Worm (Caenorhabditis elegans): ENCODE results near the gene srr-7.
"Not testable (repeated sequence)": the region's sequence is repeated elsewhere in the genome, so short reads cannot be mapped to it uniquely, and the experiment has no call there.

Gene srr-7

DNA sequence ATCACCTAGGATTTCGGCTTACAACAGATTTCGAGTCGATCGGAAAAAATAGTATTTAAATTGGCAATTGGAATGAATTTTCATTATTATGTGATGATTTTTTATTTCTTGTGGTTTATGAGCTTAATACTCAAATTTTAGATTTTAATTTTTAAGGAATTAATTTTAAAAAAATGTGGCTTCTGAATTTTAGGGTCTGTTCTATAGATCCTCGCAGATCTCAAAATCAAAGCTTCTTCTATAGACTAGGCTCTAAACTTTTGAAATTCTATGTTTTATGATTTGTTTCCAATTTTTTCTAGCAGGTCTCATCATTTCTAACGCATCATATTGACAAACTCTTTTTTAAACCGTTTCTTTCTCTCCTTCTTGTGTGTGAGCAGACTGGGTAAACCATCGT lies 35.4 kb upstream of the srr-7 start, which contains the start of gene txt-12:
txt-12 (plus strand) TSS at position 301 of the 400 bp plus-strand sequence.
- TF ChIP-seq nhr-77 (tag; optimal IDR thresholded peaks at IDR 0.05) (peak; percentile 14), egl-27 (tag; optimal IDR thresholded peaks at IDR 0.05) (no peak)

DNA sequence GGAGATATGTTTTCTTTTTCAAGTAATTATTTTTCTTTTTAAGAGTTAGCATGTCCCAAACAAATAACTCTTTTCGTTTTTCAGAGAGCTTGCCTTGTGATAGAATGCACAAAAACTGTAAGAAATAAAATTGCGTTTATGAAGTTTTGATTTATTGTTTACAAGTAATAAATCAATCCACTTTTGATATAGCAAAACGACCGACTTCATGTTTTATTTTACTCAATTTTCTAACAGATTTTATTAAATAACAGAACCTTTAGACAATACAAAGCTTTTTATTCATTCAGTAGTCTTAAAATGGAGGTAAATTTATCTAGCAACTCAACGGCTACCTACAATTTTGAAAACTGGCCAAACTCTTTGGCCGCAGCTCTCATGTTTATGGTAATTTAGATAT lies 33.3 kb upstream of the srr-7 start, which contains the start of gene srx-78:
srx-78 (plus strand) TSS at position 301 of the 400 bp plus-strand sequence.
- TF ChIP-seq nhr-20 (tag; optimal IDR thresholded peaks at IDR 0.05) (no peak), hlh-17 (GFP tag; optimal IDR thresholded peaks at IDR 0.05; ENCODE audit: borderline replicate concordance) (no peak), ztf-4 (tag; optimal IDR thresholded peaks at IDR 0.05) (no peak), nhr-47 (tag; optimal IDR thresholded peaks at IDR 0.05) (no peak), vab-15 (tag; optimal IDR thresholded peaks at IDR 0.05) (no peak), lir-3 (tag; optimal IDR thresholded peaks at IDR 0.05; ENCODE audit: poor library complexity) (no peak), irx-1 (tag; optimal IDR thresholded peaks at IDR 0.05) (no peak), unc-62 (GFP tag; optimal IDR thresholded peaks at IDR 0.05) (no peak), egl-13 (tag; optimal IDR thresholded peaks at IDR 0.05) (no peak), jun-1 (tag; optimal IDR thresholded peaks at IDR 0.05) (no peak), nhr-19 (GFP tag; conservative IDR thresholded peaks at IDR 0.05) (no peak), lin-13 (GFP tag; optimal IDR thresholded peaks at IDR 0.05) (no peak), mep-1 (tag; optimal IDR thresholded peaks at IDR 0.05) (no peak)

DNA sequence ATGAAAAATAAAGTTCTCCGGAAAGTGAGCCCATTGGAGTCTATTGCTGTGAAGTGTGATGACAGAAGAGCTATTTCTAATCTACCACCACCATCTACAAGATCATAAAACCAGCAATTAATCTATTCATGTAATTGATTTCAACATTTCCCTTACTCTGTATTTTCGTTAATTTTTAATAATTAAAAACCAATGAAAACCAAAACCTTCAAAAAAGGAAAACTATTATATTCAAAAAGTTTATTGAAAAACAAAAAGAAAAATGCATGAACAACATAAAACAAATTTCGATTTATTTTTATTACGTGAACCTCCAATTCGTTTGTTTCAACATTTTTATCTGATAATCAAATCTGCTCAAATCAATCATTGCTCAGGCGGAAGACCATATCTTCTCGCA lies 28.6 kb upstream of the srr-7 start, which contains the start of gene C01G10.1:
C01G10.1 (plus strand) TSS at position 301 of the 400 bp plus-strand sequence.
- TF ChIP-seq lin-13 (GFP tag; optimal IDR thresholded peaks at IDR 0.05) (no peak), nhr-237 (tag; optimal IDR thresholded peaks at IDR 0.05) (no peak), nhr-77 (tag; optimal IDR thresholded peaks at IDR 0.05) (no peak), sptf-1 (tag; optimal IDR thresholded peaks at IDR 0.05) (no peak), lsy-2 (tag; optimal IDR thresholded peaks at IDR 0.05) (no peak), pax-3 (tag; optimal IDR thresholded peaks at IDR 0.05) (no peak), aly-2 (tag; optimal IDR thresholded peaks at IDR 0.05) (no peak)

DNA sequence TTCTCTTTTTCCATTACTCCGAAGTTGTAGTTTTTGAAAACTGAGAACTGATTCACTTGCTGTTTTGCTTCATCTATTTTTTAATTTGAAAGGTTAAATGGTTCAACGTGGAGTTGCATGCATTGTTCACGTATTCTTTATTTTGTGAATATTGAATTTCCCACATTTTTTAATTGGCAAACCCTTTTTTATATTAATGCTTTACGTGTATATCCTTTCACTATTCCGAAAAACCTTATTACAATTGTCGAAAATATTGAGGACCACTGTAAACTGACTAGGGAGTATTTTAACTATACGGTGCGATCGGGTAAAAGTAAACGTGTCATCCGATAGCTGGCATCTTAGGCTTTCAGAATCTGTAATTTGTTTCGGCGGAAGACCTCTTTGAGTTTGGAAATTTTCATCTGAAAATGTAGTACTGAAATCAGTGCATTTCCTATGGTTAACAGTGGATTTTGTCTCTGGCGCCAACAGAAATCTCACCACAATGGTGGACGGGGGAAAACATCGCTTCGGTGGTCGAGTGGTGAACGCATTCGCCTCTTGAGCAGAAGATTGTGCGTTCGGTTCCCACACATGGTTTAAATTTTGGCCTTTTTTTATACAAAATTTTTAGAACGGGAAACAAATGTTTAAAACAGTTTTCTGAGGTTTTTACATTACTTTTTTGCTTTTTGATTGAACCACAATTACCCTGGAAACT lies 22.0 kb upstream of the srr-7 start, which contains the start of gene C01G10.14:
C01G10.14 (minus strand) TSS at position 51 of the 706 bp plus-strand sequence.
- TF ChIP-seq dpl-1 (GFP tag; optimal IDR thresholded peaks at IDR 0.05); pax-3 (tag; optimal IDR thresholded peaks at IDR 0.05); nhr-237 (tag; optimal IDR thresholded peaks at IDR 0.05): not testable (repeated sequence)

DNA sequence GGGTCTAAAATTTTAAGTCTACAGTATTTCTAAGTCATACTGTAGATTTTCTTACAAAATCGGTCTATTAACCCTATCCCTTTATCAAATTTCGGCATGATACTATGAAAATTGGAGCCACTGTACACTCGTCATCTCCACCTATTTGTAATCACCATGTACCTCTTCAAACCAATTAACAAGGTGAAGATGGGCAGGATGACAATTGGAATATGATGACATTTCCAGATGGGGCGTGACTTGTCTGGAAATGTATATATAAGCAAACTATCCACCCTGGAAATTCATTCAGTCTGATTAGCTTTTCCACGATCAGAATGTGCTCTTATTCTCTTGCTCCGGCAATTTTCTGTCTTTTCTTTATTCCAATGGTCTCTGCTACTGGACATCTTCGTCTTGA lies 18.8 kb upstream of the srr-7 start, which contains the start of gene Y75B12A.2:
Y75B12A.2 (plus strand) TSS at position 301 of the 400 bp plus-strand sequence.
- TF ChIP-seq unc-62 (GFP tag; optimal IDR thresholded peaks at IDR 0.05), result no peak

DNA sequence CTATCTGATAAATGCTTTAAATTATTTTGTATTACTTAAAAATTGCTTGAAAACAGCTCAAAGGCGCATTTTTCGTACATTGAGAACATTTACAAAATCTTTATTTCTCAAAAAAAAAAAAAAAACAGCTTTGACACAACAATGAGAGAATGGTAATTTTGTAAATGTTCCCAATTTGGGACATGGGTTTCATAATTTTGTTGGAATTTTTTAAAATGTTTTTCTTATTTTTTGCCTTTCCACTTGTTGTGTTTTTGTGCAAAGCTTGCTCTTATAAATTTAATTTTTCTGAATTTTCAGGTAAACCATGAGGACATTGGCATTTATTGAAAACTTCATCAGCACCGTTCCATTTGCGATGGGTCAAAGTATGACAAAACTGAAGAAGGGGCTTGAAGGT lies 16.4 kb upstream of the srr-7 start, which contains the start of gene T01G5.7:
T01G5.7 (plus strand) TSS at position 301 of the 400 bp plus-strand sequence.
- TF ChIP-seq nhr-85 (tag) (no peak), nhr-76 (tag; optimal IDR thresholded peaks at IDR 0.05) (no peak), mdl-1 (tag; optimal IDR thresholded peaks at IDR 0.05) (no peak), nhr-47 (tag; optimal IDR thresholded peaks at IDR 0.05) (no peak), snu-23 (GFP tag; optimal IDR thresholded peaks at IDR 0.05) (no peak), pag-3 (tag; optimal IDR thresholded peaks at IDR 0.05; ENCODE audit: borderline replicate concordance, insufficient read depth) (no peak), ces-1 (GFP tag; optimal IDR thresholded peaks at IDR 0.05) (no peak), tlp-1 (tag; optimal IDR thresholded peaks at IDR 0.05) (no peak), ama-1 (optimal IDR thresholded peaks at IDR 0.05) (no peak), ets-5 (GFP tag; IDR thresholded peaks at IDR 0.05) (no peak), lir-3 (tag; optimal IDR thresholded peaks at IDR 0.05; ENCODE audit: poor library complexity) (no peak), vab-15 (tag; optimal IDR thresholded peaks at IDR 0.05) (no peak), elt-2 (tag; optimal IDR thresholded peaks at IDR 0.05) (no peak), nhr-71 (tag; optimal IDR thresholded peaks at IDR 0.05) (no peak), nhr-12 (tag; optimal IDR thresholded peaks at IDR 0.05) (no peak), unc-62 (GFP tag; optimal IDR thresholded peaks at IDR 0.05) (no peak), lsy-2 (tag; optimal IDR thresholded peaks at IDR 0.05) (no peak)
